Worm (Caenorhabditis elegans) whole organism, L4 larva: ENCODE measurements around the gene F46C5.1.

Experiments
- D1046.2 ChIP-seq: fragments of 200-800 bp; sonication (Bioruptor generic); IDR thresholded peaks from 2 replicates; pipeline ENCODE4 v1.3.6; 2022; ENCODE audit warnings: missing genetic modification characterization, missing compliant biosample characterization
- F10B5.3 ChIP-seq: sonication (generic microtip); optimal IDR thresholded peaks from 2 replicates; lab custom pipeline; 2016; ENCODE audit warnings: mild to moderate bottlenecking, missing genetic modification characterization, missing compliant biosample characterization
- F37D6.2 ChIP-seq: sonication (generic microtip); optimal IDR thresholded peaks from 2 replicates; lab custom pipeline; 2016; ENCODE audit warnings: mild to moderate bottlenecking, missing genetic modification characterization, missing compliant biosample characterization
- F44E2.7 ChIP-seq: fragments of 200-800 bp; sonication (Bioruptor generic); IDR thresholded peaks from 2 replicates; pipeline ENCODE4 v2.1.2; 2022; ENCODE audit warnings: missing genetic modification characterization, missing compliant biosample characterization
- T20F7.1 ChIP-seq: fragments of 200-800 bp; sonication (Bioruptor generic); optimal IDR thresholded peaks from 2 replicates; lab custom pipeline; 2018; ENCODE audit warnings: mild to moderate bottlenecking, missing genetic modification characterization, missing compliant biosample characterization
- ZK337.2 ChIP-seq: fragments of 200-800 bp; sonication (Bioruptor generic); IDR thresholded peaks from 2 replicates; pipeline ENCODE4 v1.3.6; 2022; ENCODE audit warnings: missing genetic modification reagents, missing genetic modification characterization, missing compliant biosample characterization
- aly-2 ChIP-seq: sonication (generic microtip); optimal IDR thresholded peaks from 2 replicates; lab custom pipeline; 2018; ENCODE audit warnings: missing biosample characterization, missing genetic modification characterization
- ama-1 ChIP-seq: fragments of 150-350 bp; optimal IDR thresholded peaks from 2 replicates; lab custom pipeline; 2014; ENCODE audit warnings: inconsistent platforms, mixed read lengths
- ceh-20 ChIP-seq: fragments of 200-800 bp; sonication (Bioruptor generic); IDR thresholded peaks from 2 replicates; pipeline ENCODE4 v1.3.6; 2022; ENCODE audit warnings: missing genetic modification reagents, missing genetic modification characterization, missing compliant biosample characterization
- ceh-44 ChIP-seq: fragments of 200-800 bp; sonication (Bioruptor generic); IDR thresholded peaks from 2 replicates; pipeline ENCODE4 v1.3.6; 2022; ENCODE audit warnings: missing genetic modification reagents, missing genetic modification characterization, missing compliant biosample characterization
- ceh-82 ChIP-seq: sonication (generic microtip); optimal IDR thresholded peaks from 2 replicates; lab custom pipeline; 2017; ENCODE audit warnings: missing biosample characterization, missing genetic modification characterization
- daf-12 ChIP-seq: fragments of 150-350 bp; optimal IDR thresholded peaks from 2 replicates; lab custom pipeline; 2014; ENCODE audit warnings: missing biosample characterization, missing genetic modification reagents, missing genetic modification characterization
- daf-16 ChIP-seq, 3 experiments: sonication (generic microtip); optimal IDR thresholded peaks; 2 replicates each; lab custom pipeline; 2016 to 2017; ENCODE audit warnings: missing genetic modification characterization in 3 of 3, missing genetic modification reagents in 3 of 3, mild to moderate bottlenecking in 2 of 3, missing compliant biosample characterization in 2 of 3, missing biosample characterization in 1 of 3, moderate library complexity in 1 of 3
- duxl-1 ChIP-seq: sonication (generic microtip); optimal IDR thresholded peaks from 2 replicates; lab custom pipeline; 2016; ENCODE audit warnings: mild to moderate bottlenecking, missing genetic modification characterization, moderate library complexity, missing compliant biosample characterization; ENCODE audit not compliant: poor library complexity
- egl-43 ChIP-seq: fragments of 200-800 bp; sonication (Bioruptor generic); IDR thresholded peaks from 2 replicates; pipeline ENCODE4 v1.3.6; 2022; ENCODE audit warnings: missing genetic modification reagents, missing genetic modification characterization, missing compliant biosample characterization
- fos-1 ChIP-seq: fragments of 150-350 bp; optimal IDR thresholded peaks from 2 replicates; lab custom pipeline; 2014; ENCODE audit warnings: missing biosample characterization, missing genetic modification characterization
- gei-8 ChIP-seq: fragments of 200-800 bp; sonication (Bioruptor generic); optimal IDR thresholded peaks from 2 replicates; lab custom pipeline; 2018; ENCODE audit warnings: mild to moderate bottlenecking, missing genetic modification characterization, missing compliant biosample characterization
- hif-1 ChIP-seq, 2 experiments: sonication (generic microtip); optimal IDR thresholded peaks; 2 replicates each; lab custom pipeline; 2016 to 2017; ENCODE audit warnings: missing compliant biosample characterization in 2 of 2, missing genetic modification characterization in 2 of 2, missing genetic modification reagents in 2 of 2, missing genotype in 2 of 2, mild to moderate bottlenecking in 1 of 2
- hlh-11 ChIP-seq: fragments of 200-800 bp; sonication (Bioruptor generic); optimal IDR thresholded peaks from 2 replicates; lab custom pipeline; 2018; ENCODE audit warnings: mild to moderate bottlenecking, missing genetic modification characterization, missing compliant biosample characterization
- hlh-30 ChIP-seq: sonication (generic microtip); optimal IDR thresholded peaks from 2 replicates; lab custom pipeline; 2017; ENCODE audit warnings: antibody characterized with exemption, mild to moderate bottlenecking, missing genetic modification characterization, missing compliant biosample characterization; ENCODE audit not compliant: insufficient read depth
- hmg-1.1 ChIP-seq: fragments of 200-800 bp; sonication (Bioruptor generic); IDR thresholded peaks from 2 replicates; pipeline ENCODE4 v1.3.6; 2022; ENCODE audit warnings: missing genetic modification reagents, missing genetic modification characterization, missing compliant biosample characterization
- jun-1 ChIP-seq: fragments of 150-350 bp; optimal IDR thresholded peaks from 2 replicates; lab custom pipeline; 2014; ENCODE audit warnings: missing biosample characterization, missing genetic modification reagents, missing genetic modification characterization
- lin-1 ChIP-seq: fragments of 200-800 bp; sonication (Bioruptor generic); IDR thresholded peaks from 2 replicates; pipeline ENCODE4 v1.3.6; 2022; ENCODE audit warnings: missing genetic modification reagents, missing genetic modification characterization, missing compliant biosample characterization
- lin-13 ChIP-seq: fragments of 150-350 bp; optimal IDR thresholded peaks from 2 replicates; lab custom pipeline; 2014; ENCODE audit warnings: missing biosample characterization, missing genetic modification reagents, missing genetic modification characterization
- lin-15B ChIP-seq: fragments of 150-350 bp; sonication (generic microtip); optimal IDR thresholded peaks from 3 replicates; lab custom pipeline; 2014; ENCODE audit warnings: missing biosample characterization, missing genetic modification characterization
- lin-38 ChIP-seq: fragments of 200-800 bp; sonication (Bioruptor generic); IDR thresholded peaks from 2 replicates; pipeline ENCODE4 v1.3.6; 2022; ENCODE audit warnings: missing genetic modification reagents, missing genetic modification characterization, missing compliant biosample characterization
- lir-3 ChIP-seq: sonication (generic microtip); optimal IDR thresholded peaks from 2 replicates; lab custom pipeline; 2016; ENCODE audit warnings: mild to moderate bottlenecking, missing genetic modification characterization, missing compliant biosample characterization
- madf-5 ChIP-seq, 2 experiments: fragments of 200-800 bp; sonication (Bioruptor generic); IDR thresholded peaks; 2 replicates each; pipeline ENCODE4 v1.3.6; 2022; ENCODE audit warnings: missing compliant biosample characterization in 2 of 2, missing genetic modification characterization in 2 of 2
- mep-1 ChIP-seq: fragments of 150-350 bp; sonication (generic microtip); optimal IDR thresholded peaks from 3 replicates; lab custom pipeline; 2014; ENCODE audit warnings: missing biosample characterization, missing genetic modification characterization
- mes-2 ChIP-seq: sonication (generic microtip); optimal IDR thresholded peaks from 2 replicates; lab custom pipeline; 2016; ENCODE audit warnings: missing genotype, mild to moderate bottlenecking, missing genetic modification characterization, missing compliant biosample characterization; ENCODE audit not compliant: poor library complexity, severe bottlenecking
- nhr-11 ChIP-seq: fragments of 150-350 bp; optimal IDR thresholded peaks from 2 replicates; lab custom pipeline; 2014; ENCODE audit warnings: missing biosample characterization, missing genetic modification characterization
- nhr-41 ChIP-seq: fragments of 200-800 bp; sonication (Bioruptor generic); IDR thresholded peaks from 2 replicates; pipeline ENCODE4 v1.3.6; 2022; ENCODE audit warnings: missing genetic modification reagents, missing genetic modification characterization, missing compliant biosample characterization
- nhr-42 ChIP-seq: fragments of 200-800 bp; sonication (Bioruptor generic); IDR thresholded peaks from 2 replicates; pipeline ENCODE4 v1.3.6; 2022; ENCODE audit warnings: missing genetic modification characterization, missing compliant biosample characterization
- nhr-6 ChIP-seq: fragments of 150-350 bp; optimal IDR thresholded peaks from 2 replicates; lab custom pipeline; 2014; ENCODE audit warnings: missing biosample characterization, missing genetic modification characterization
- rbr-2 ChIP-seq: sonication (generic microtip); optimal IDR thresholded peaks from 2 replicates; lab custom pipeline; 2016; ENCODE audit warnings: missing genotype, missing genetic modification characterization, missing compliant biosample characterization
- saeg-2 ChIP-seq: fragments of 200-800 bp; sonication (Bioruptor generic); IDR thresholded peaks from 2 replicates; pipeline ENCODE4 v1.3.6; 2022; ENCODE audit warnings: missing genetic modification reagents, missing genetic modification characterization, missing compliant biosample characterization
- sdz-12 ChIP-seq: fragments of 200-800 bp; sonication (Bioruptor generic); optimal IDR thresholded peaks from 2 replicates; lab custom pipeline; 2018; ENCODE audit warnings: mild to moderate bottlenecking, missing genetic modification characterization, missing compliant biosample characterization
- snpc-1.2 ChIP-seq: fragments of 200-800 bp; sonication (Bioruptor generic); IDR thresholded peaks from 2 replicates; pipeline ENCODE4 v1.3.6; 2022; ENCODE audit warnings: missing genetic modification reagents, missing genetic modification characterization, missing compliant biosample characterization
- snpc-4 ChIP-seq: fragments of 150-350 bp; optimal IDR thresholded peaks from 2 replicates; lab custom pipeline; 2014; ENCODE audit warnings: missing biosample characterization, missing genetic modification characterization
- tag-97 ChIP-seq: fragments of 200-800 bp; sonication (Bioruptor generic); IDR thresholded peaks from 2 replicates; pipeline ENCODE4 v1.3.6; 2022; ENCODE audit warnings: missing genetic modification characterization, missing compliant biosample characterization
- tra-1 ChIP-seq: fragments of 200-800 bp; sonication (Bioruptor generic); IDR thresholded peaks from 2 replicates; pipeline ENCODE4 v1.3.6; 2022; ENCODE audit warnings: missing genetic modification reagents, missing genetic modification characterization, missing compliant biosample characterization
- unc-39 ChIP-seq: sonication (generic microtip); optimal IDR thresholded peaks from 2 replicates; lab custom pipeline; 2017; ENCODE audit warnings: missing biosample characterization, missing genetic modification characterization
- unc-62 ChIP-seq, 3 experiments: fragments of 150-350 bp in 1 of 3; sonication (generic microtip); optimal IDR thresholded peaks in 2 of 3; peaks in 1 of 3; 1 replicate in 1 of 3; 2 replicates in 2 of 3; lab custom pipeline; 2014 to 2017; ENCODE audit warnings: missing biosample characterization in 3 of 3, missing genetic modification characterization in 3 of 3, missing genetic modification reagents in 3 of 3, missing genotype in 1 of 3
- zfp-2 ChIP-seq: sonication (generic microtip); optimal IDR thresholded peaks from 2 replicates; lab custom pipeline; 2016; ENCODE audit warnings: mild to moderate bottlenecking, missing genetic modification characterization, missing compliant biosample characterization
- zfp-3 ChIP-seq: fragments of 200-800 bp; sonication (Bioruptor generic); conservative IDR thresholded peaks from 2 replicates; pipeline ENCODE4 v1.3.6; 2022; ENCODE audit warnings: missing genetic modification reagents, missing genetic modification characterization, missing compliant biosample characterization
- ztf-11 ChIP-seq: fragments of 150-350 bp; optimal IDR thresholded peaks from 2 replicates; lab custom pipeline; 2014; ENCODE audit warnings: missing biosample characterization, missing genetic modification characterization

The F46C5.1 gene

ce11 chrII:8792640-8793039 lies 28.4 kb downstream of the F46C5.1 start, which contains the start of gene idpa-2:
TSS of gene idpa-2 (minus strand) at chrII:8792740.
- no peak for TF ChIP-seq ceh-20 (GFP tag; lab: Robert Waterston, UW)
- no peak for TF ChIP-seq nhr-11 (tag; lab: Kevin White, UChicago)
- no peak for TF ChIP-seq egl-43
- no peak for TF ChIP-seq lin-15B (tag; lab: Kevin White, UChicago)
- no peak for TF ChIP-seq gei-8
- no peak for TF ChIP-seq jun-1 (tag; lab: Kevin White, UChicago)
- TF ChIP-seq lir-3 (tag; lab: Kevin White, UChicago) = no peak
- TF ChIP-seq aly-2 (tag; lab: Kevin White, UChicago) = no peak
- no peak for TF ChIP-seq lin-13 (GFP tag; lab: Kevin White, UChicago)
- no peak for TF ChIP-seq nhr-41
- TF ChIP-seq hlh-11 (tag; lab: Kevin White, UChicago) = no peak
- no peak for TF ChIP-seq ceh-44 (GFP tag; lab: Robert Waterston, UW)
- no peak for TF ChIP-seq daf-12
- no peak for TF ChIP-seq ZK337.2 (GFP tag; lab: Robert Waterston, UW)
- TF ChIP-seq, all 104 proteins: peak for 0

DNA sequence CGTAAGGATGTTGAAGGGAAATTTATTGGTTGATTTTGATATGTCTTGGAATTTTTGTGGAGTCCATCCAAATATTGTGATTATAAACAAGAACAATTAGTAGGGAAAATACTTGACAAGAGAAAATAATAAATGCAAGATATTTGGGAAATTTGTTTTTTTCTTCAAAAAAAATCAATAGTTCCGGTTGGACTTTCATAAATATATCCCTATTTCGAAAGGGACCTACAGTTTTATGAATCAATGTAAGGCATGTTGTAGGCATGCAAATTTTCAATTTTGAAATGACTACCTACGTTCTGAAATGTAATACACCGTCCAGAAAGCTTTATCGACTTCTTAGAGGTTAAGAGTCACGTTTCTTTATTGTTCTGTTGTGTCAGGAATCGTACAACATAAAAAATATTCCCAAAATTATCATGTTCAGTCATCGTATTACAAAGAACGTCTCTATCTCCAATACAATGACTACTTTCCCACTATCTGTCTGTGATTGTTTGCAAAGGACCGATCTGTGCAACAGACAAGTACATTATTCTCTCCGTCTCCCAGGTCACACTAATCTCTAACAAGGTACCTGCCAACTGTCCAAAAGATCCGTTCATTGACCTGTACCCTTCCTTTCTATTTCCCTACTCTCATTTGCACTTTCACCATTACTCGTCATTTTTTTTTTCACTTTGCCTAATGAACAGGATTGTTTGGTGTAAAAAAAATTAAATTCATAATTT lies 31.0 kb downstream of the F46C5.1 start, which contains the start of gene F07H5.13:
TSS of gene F07H5.13 (plus strand) at position 730 of the 731 bp plus-strand sequence.
- peak; percentile 44 for TF ChIP-seq lin-38 (GFP tag; lab: Robert Waterston, UW)
- 0 out of 2 replicates have a peak, but pooled peaks have one; percentile 9 for TF ChIP-seq snpc-1.2
- TF ChIP-seq nhr-11 (tag; lab: Kevin White, UChicago) = peak; percentile 35
- TF ChIP-seq daf-12 = no peak
- TF ChIP-seq ceh-44 (GFP tag; lab: Robert Waterston, UW) = no peak
- peak; percentile 35 for TF ChIP-seq nhr-6
- peak; percentile 30 for TF ChIP-seq duxl-1 (tag; lab: Kevin White, UChicago)
- no peak for TF ChIP-seq aly-2 (tag; lab: Kevin White, UChicago)
- TF ChIP-seq unc-39 = no peak
- TF ChIP-seq F37D6.2 (tag; lab: Kevin White, UChicago) = no peak
- no peak for TF ChIP-seq egl-43
- no peak for TF ChIP-seq unc-62 (GFP tag; optimal IDR thresholded peaks at IDR 0.05 in 1 of 2; lab: Kevin White, UChicago)
- TF ChIP-seq unc-62 (tag; optimal IDR thresholded peaks at IDR 0.05; lab: Kevin White, UChicago) = no peak
- no peak for TF ChIP-seq tag-97 (GFP tag; lab: Robert Waterston, UW)
- TF ChIP-seq rbr-2 (tag; lab: Kevin White, UChicago) = peak; percentile 33
- no peak for TF ChIP-seq ceh-82 (tag; lab: Kevin White, UChicago)
- no peak for TF ChIP-seq jun-1 (tag; lab: Kevin White, UChicago)
- no peak for TF ChIP-seq lir-3 (tag; lab: Kevin White, UChicago)
- TF ChIP-seq F44E2.7 = 0 out of 2 replicates have a peak, but pooled peaks have one; percentile 9
- peak; percentile 37 for TF ChIP-seq sdz-12 (GFP tag; lab: Kevin White, UChicago)
- peak in 1 of 2 experiments; percentile 33 for TF ChIP-seq daf-16 (GFP tag; optimal IDR thresholded peaks at IDR 0.05; lab: Kevin White, UChicago)
- TF ChIP-seq daf-16 (tag; optimal IDR thresholded peaks at IDR 0.05; lab: Kevin White, UChicago) = peak; percentile 57
- peak; percentile 37 for TF ChIP-seq mes-2 (tag; lab: Kevin White, UChicago)
- no peak for TF ChIP-seq lin-1 (GFP tag; lab: Robert Waterston, UW)
- TF ChIP-seq mep-1 = peak; percentile 83
- no peak for TF ChIP-seq tra-1
- 0 out of 2 replicates have a peak, but pooled peaks have one; percentile 42 for TF ChIP-seq saeg-2 (GFP tag; lab: Robert Waterston, UW)
- peak; percentile 16 for TF ChIP-seq ama-1
- no peak for TF ChIP-seq hlh-30 (tag; lab: Kevin White, UChicago)
- peak; percentile 40; the same call in 1 of the 2 replicates for TF ChIP-seq nhr-42 (GFP tag; lab: Robert Waterston, UW)
- no peak for TF ChIP-seq D1046.2 (GFP tag; lab: Robert Waterston, UW)
- TF ChIP-seq hif-1 (tag; optimal IDR thresholded peaks at IDR 0.05; lab: Kevin White, UChicago) = peak in 1 of 2 experiments; percentile 35
- TF ChIP-seq snpc-4 = no peak
- peak; percentile 83 for TF ChIP-seq zfp-3 (GFP tag; lab: Robert Waterston, UW)
- peak; percentile 0 for TF ChIP-seq F10B5.3
- 0 out of 2 replicates have a peak, but pooled peaks have one; percentile 42 for TF ChIP-seq hmg-1.1 (GFP tag; lab: Robert Waterston, UW)
- no peak for TF ChIP-seq fos-1 (tag; lab: Kevin White, UChicago)
- TF ChIP-seq ztf-11 = no peak
- no peak for TF ChIP-seq zfp-2 (tag; lab: Kevin White, UChicago)
- no peak for TF ChIP-seq madf-5 (GFP tag; IDR thresholded peaks at IDR 0.05; lab: Robert Waterston, UW)
- peak; percentile 59 for TF ChIP-seq T20F7.1
